Worm (Caenorhabditis elegans) whole organism, late embryonic: Measurements from ENCODE around the gene cnnm-1.

Experiments used
- C08G9.2 ChIP-seq: sonication (generic microtip); optimal IDR thresholded peaks from 2 replicates; lab custom pipeline; 2016; ENCODE audit warnings: mild to moderate bottlenecking, missing genetic modification characterization, moderate library complexity, missing compliant biosample characterization
- C38D4.7 ChIP-seq: fragments of 200-800 bp; sonication (Bioruptor generic); optimal IDR thresholded peaks from 2 replicates; lab custom pipeline; 2018; ENCODE audit warnings: mild to moderate bottlenecking, missing genetic modification characterization, moderate library complexity, missing compliant biosample characterization
- F13H6.1 ChIP-seq: sonication (generic microtip); optimal IDR thresholded peaks from 2 replicates; lab custom pipeline; 2016; ENCODE audit warnings: missing genetic modification characterization, missing compliant biosample characterization
- K02D7.2 ChIP-seq: sonication (generic microtip); optimal IDR thresholded peaks from 2 replicates; lab custom pipeline; 2017; ENCODE audit warnings: mild to moderate bottlenecking, missing genetic modification characterization, missing compliant biosample characterization
- K09A11.1 ChIP-seq: sonication (generic microtip); optimal IDR thresholded peaks from 2 replicates; lab custom pipeline; 2017; ENCODE audit warnings: antibody characterized with exemption, mild to moderate bottlenecking, missing genetic modification characterization, missing compliant biosample characterization; ENCODE audit not compliant: insufficient read depth
- Y22D7AL.16 ChIP-seq: sonication (generic microtip); optimal IDR thresholded peaks from 2 replicates; lab custom pipeline; 2016; ENCODE audit warnings: missing genetic modification characterization, missing compliant biosample characterization
- ahr-1 ChIP-seq: sonication (generic microtip); optimal IDR thresholded peaks from 2 replicates; lab custom pipeline; 2016; ENCODE audit warnings: missing genetic modification characterization, missing compliant biosample characterization
- ama-1 ChIP-seq: fragments of 150-350 bp; optimal IDR thresholded peaks from 2 replicates; lab custom pipeline; 2014
- ceh-14 ChIP-seq: sonication (generic microtip); optimal IDR thresholded peaks from 2 replicates; lab custom pipeline; 2016; ENCODE audit warnings: missing genotype, missing genetic modification characterization, missing compliant biosample characterization
- ceh-19 ChIP-seq: fragments of 200-800 bp; sonication (Bioruptor generic); optimal IDR thresholded peaks from 2 replicates; lab custom pipeline; 2018; ENCODE audit warnings: mild to moderate bottlenecking, missing genetic modification characterization, missing compliant biosample characterization
- ceh-2 ChIP-seq: sonication (generic microtip); optimal IDR thresholded peaks from 2 replicates; lab custom pipeline; 2016; ENCODE audit warnings: missing genotype, missing genetic modification characterization, missing compliant biosample characterization
- ceh-22 ChIP-seq: sonication (generic microtip); optimal IDR thresholded peaks from 2 replicates; lab custom pipeline; 2017; ENCODE audit warnings: missing biosample characterization, missing genetic modification characterization
- ceh-24 ChIP-seq: sonication (generic microtip); optimal IDR thresholded peaks from 2 replicates; lab custom pipeline; 2016; ENCODE audit warnings: mild to moderate bottlenecking, missing genetic modification characterization, missing compliant biosample characterization
- ceh-30 ChIP-seq: fragments of 150-350 bp; optimal IDR thresholded peaks from 2 replicates; lab custom pipeline; 2014; ENCODE audit warnings: missing biosample characterization, missing genetic modification characterization
- ceh-45 ChIP-seq: fragments of 200-800 bp; sonication (Bioruptor generic); IDR thresholded peaks from 2 replicates; pipeline ENCODE4 v1.3.6; 2022; ENCODE audit warnings: missing genetic modification reagents, missing genetic modification characterization, missing compliant biosample characterization
- ceh-48 ChIP-seq: sonication (generic microtip); optimal IDR thresholded peaks from 2 replicates; lab custom pipeline; 2016; ENCODE audit warnings: missing genetic modification characterization, inconsistent platforms, missing compliant biosample characterization
- ceh-9 ChIP-seq: sonication (generic microtip); optimal IDR thresholded peaks from 2 replicates; lab custom pipeline; 2016; ENCODE audit warnings: mild to moderate bottlenecking, missing genetic modification characterization, inconsistent platforms, missing compliant biosample characterization
- che-1 ChIP-seq: sonication (generic microtip); optimal IDR thresholded peaks from 2 replicates; lab custom pipeline; 2016; ENCODE audit warnings: mild to moderate bottlenecking, missing genetic modification characterization, missing compliant biosample characterization
- dve-1 ChIP-seq: sonication (generic microtip); optimal IDR thresholded peaks from 2 replicates; lab custom pipeline; 2017; ENCODE audit warnings: antibody characterized with exemption, mild to moderate bottlenecking, missing genetic modification characterization, missing compliant biosample characterization
- elt-2 ChIP-seq: sonication (generic microtip); optimal IDR thresholded peaks from 2 replicates; lab custom pipeline; 2016; ENCODE audit warnings: missing genetic modification reagents, missing genetic modification characterization, missing compliant biosample characterization
- ets-4 ChIP-seq: sonication (generic microtip); optimal IDR thresholded peaks from 2 replicates; lab custom pipeline; 2016; ENCODE audit warnings: missing genetic modification characterization, missing compliant biosample characterization
- fkh-10 ChIP-seq: fragments of 150-350 bp; optimal IDR thresholded peaks from 2 replicates; lab custom pipeline; 2014; ENCODE audit warnings: missing biosample characterization, missing genetic modification reagents, missing genetic modification characterization
- hlh-13 ChIP-seq: fragments of 200-800 bp; sonication (Bioruptor generic); optimal IDR thresholded peaks from 2 replicates; lab custom pipeline; 2018; ENCODE audit warnings: mild to moderate bottlenecking, missing genetic modification characterization, missing compliant biosample characterization
- hlh-15 ChIP-seq: sonication (generic microtip); optimal IDR thresholded peaks from 2 replicates; lab custom pipeline; 2016; ENCODE audit warnings: missing genetic modification characterization, missing compliant biosample characterization
- hlh-6 ChIP-seq: sonication (generic microtip); optimal IDR thresholded peaks from 2 replicates; lab custom pipeline; 2016; ENCODE audit warnings: missing genotype, missing genetic modification characterization, missing compliant biosample characterization
- hlh-8 ChIP-seq: sonication (generic microtip); optimal IDR thresholded peaks from 2 replicates; lab custom pipeline; 2016; ENCODE audit warnings: missing genotype, missing genetic modification characterization, missing compliant biosample characterization
- lim-6 ChIP-seq: sonication (generic microtip); optimal IDR thresholded peaks from 2 replicates; lab custom pipeline; 2016; ENCODE audit warnings: missing genetic modification characterization, missing compliant biosample characterization
- lin-11 ChIP-seq: fragments of 200-800 bp; sonication (Bioruptor generic); optimal IDR thresholded peaks from 2 replicates; lab custom pipeline; 2018; ENCODE audit warnings: mild to moderate bottlenecking, missing genetic modification characterization, missing compliant biosample characterization
- madf-2 ChIP-seq: sonication (generic microtip); optimal IDR thresholded peaks from 2 replicates; lab custom pipeline; 2017; ENCODE audit warnings: missing genetic modification characterization, missing compliant biosample characterization
- mec-3 ChIP-seq: sonication (generic microtip); optimal IDR thresholded peaks from 2 replicates; lab custom pipeline; 2016; ENCODE audit warnings: borderline replicate concordance, missing genetic modification characterization, missing compliant biosample characterization
- nhr-232 ChIP-seq: sonication (generic microtip); optimal IDR thresholded peaks from 2 replicates; lab custom pipeline; 2016; ENCODE audit warnings: missing genetic modification characterization, missing compliant biosample characterization
- odd-2 ChIP-seq: sonication (generic microtip); optimal IDR thresholded peaks from 2 replicates; lab custom pipeline; 2017; ENCODE audit warnings: antibody characterized with exemption, mild to moderate bottlenecking, missing genetic modification characterization, missing compliant biosample characterization
- pag-3 ChIP-seq: sonication (generic microtip); optimal IDR thresholded peaks from 2 replicates; lab custom pipeline; 2016; ENCODE audit warnings: missing compliant biosample characterization, missing genetic modification characterization, borderline replicate concordance
- pat-9 ChIP-seq: fragments of 200-800 bp; sonication (Bioruptor generic); optimal IDR thresholded peaks from 2 replicates; lab custom pipeline; 2018; ENCODE audit warnings: mild to moderate bottlenecking, missing genetic modification characterization, moderate library complexity, missing compliant biosample characterization
- pax-1 ChIP-seq: fragments of 150-350 bp; optimal IDR thresholded peaks from 2 replicates; lab custom pipeline; 2014; ENCODE audit warnings: missing biosample characterization, missing genetic modification characterization
- pha-2 ChIP-seq: sonication (generic microtip); optimal IDR thresholded peaks from 2 replicates; lab custom pipeline; 2017; ENCODE audit warnings: mild to moderate bottlenecking, missing genetic modification characterization, missing compliant biosample characterization
- pha-4 ChIP-seq: fragments of 150-350 bp; optimal IDR thresholded peaks from 2 replicates; lab custom pipeline; 2018; ENCODE audit warnings: missing biosample characterization, missing genetic modification reagents, missing genetic modification characterization
- pros-1 ChIP-seq: fragments of 150-350 bp; optimal IDR thresholded peaks from 2 replicates; lab custom pipeline; 2014; ENCODE audit warnings: missing biosample characterization, missing genetic modification reagents, missing genetic modification characterization
- ref-2 ChIP-seq: sonication (generic microtip); optimal IDR thresholded peaks from 2 replicates; lab custom pipeline; 2016; ENCODE audit warnings: missing genetic modification characterization, missing compliant biosample characterization
- rnt-1 ChIP-seq: sonication (generic microtip); optimal IDR thresholded peaks from 2 replicates; lab custom pipeline; 2016; ENCODE audit warnings: missing genetic modification characterization, missing compliant biosample characterization
- sdc-2 ChIP-seq: sonication (generic microtip); optimal IDR thresholded peaks from 2 replicates; lab custom pipeline; 2016; ENCODE audit warnings: missing genotype, missing genetic modification characterization, missing compliant biosample characterization
- sox-2 ChIP-seq: fragments of 200-800 bp; sonication (Bioruptor generic); IDR thresholded peaks from 2 replicates; pipeline ENCODE4 v1.3.6; 2022; ENCODE audit warnings: missing genetic modification reagents, missing genetic modification characterization, missing compliant biosample characterization
- syd-9 ChIP-seq: sonication (generic microtip); optimal IDR thresholded peaks from 2 replicates; lab custom pipeline; 2016; ENCODE audit warnings: mild to moderate bottlenecking, missing genetic modification characterization, moderate library complexity, missing compliant biosample characterization
- tbx-2 ChIP-seq: sonication (generic microtip); optimal IDR thresholded peaks from 2 replicates; lab custom pipeline; 2016; ENCODE audit warnings: missing genetic modification characterization, missing compliant biosample characterization
- tbx-7 ChIP-seq: sonication (generic microtip); optimal IDR thresholded peaks from 2 replicates; lab custom pipeline; 2016; ENCODE audit warnings: missing genotype, missing genetic modification characterization, missing compliant biosample characterization
- ttx-3 ChIP-seq: sonication (generic microtip); optimal IDR thresholded peaks from 2 replicates; lab custom pipeline; 2016; ENCODE audit warnings: missing genetic modification reagents, missing genetic modification characterization, missing compliant biosample characterization
- unc-3 ChIP-seq, 2 experiments: fragments of 200-800 bp in 1 of 2; sonication (Bioruptor generic) in 1 of 2; sonication (generic microtip) in 1 of 2; conservative IDR thresholded peaks in 1 of 2; optimal IDR thresholded peaks in 1 of 2; 2 replicates each; pipeline versions ENCODE4 v1.3.6 to Lab custom; 2016 to 2022; ENCODE audit warnings: missing compliant biosample characterization in 2 of 2, missing genetic modification characterization in 2 of 2, missing genetic modification reagents in 1 of 2
- unc-42 ChIP-seq: sonication (generic microtip); optimal IDR thresholded peaks from 2 replicates; lab custom pipeline; 2016; ENCODE audit warnings: missing genotype, missing genetic modification characterization, missing compliant biosample characterization
- unc-55 ChIP-seq: sonication (generic microtip); optimal IDR thresholded peaks from 2 replicates; lab custom pipeline; 2017; ENCODE audit warnings: missing biosample characterization, missing genetic modification reagents, missing genetic modification characterization
- unc-86 ChIP-seq: sonication (generic microtip); optimal IDR thresholded peaks from 2 replicates; lab custom pipeline; 2016; ENCODE audit warnings: missing genetic modification characterization, missing compliant biosample characterization
- zip-5 ChIP-seq: sonication (generic microtip); optimal IDR thresholded peaks from 2 replicates; lab custom pipeline; 2016; ENCODE audit warnings: missing genetic modification characterization, missing compliant biosample characterization

Gene cnnm-1

ce11 chrIV:17249691-17250181 lies 43.1 kb upstream of the cnnm-1 start, which contains the start of gene eelo-2 (continued):
- TF ChIP-seq ceh-30 (tag; lab: Kevin White, UChicago) (peak; percentile 99), pros-1 (tag; lab: Kevin White, UChicago) (peak; percentile 92), C38D4.7 (GFP tag; lab: Kevin White, UChicago) (no peak), fkh-10 (GFP tag; lab: Kevin White, UChicago) (peak; percentile 57), elt-2 (tag; lab: Kevin White, UChicago) (peak; percentile 72), syd-9 (tag; lab: Kevin White, UChicago) (peak; percentile 22), sdc-2 (tag; lab: Kevin White, UChicago) (peak; percentile 46), hlh-8 (peak; percentile 20), rnt-1 (tag; lab: Kevin White, UChicago) (peak; percentile 68), K02D7.2 (no peak), zip-5 (tag; lab: Kevin White, UChicago) (no peak), hlh-6 (tag; lab: Kevin White, UChicago) (no peak), pax-1 (peak; percentile 61), ets-4 (peak; percentile 69), tbx-7 (tag; lab: Kevin White, UChicago) (no peak), lin-11 (no peak), hlh-13 (GFP tag; lab: Kevin White, UChicago) (no peak), sox-2 (GFP tag; lab: Robert Waterston, UW) (0 out of 2 replicates have a peak, but pooled peaks have one; percentile 34), mec-3 (tag; lab: Kevin White, UChicago) (no peak), C08G9.2 (tag; lab: Kevin White, UChicago) (peak; percentile 46), ahr-1 (peak; percentile 2), ceh-24 (no peak), ttx-3 (tag; lab: Kevin White, UChicago) (peak; percentile 6), ama-1 (lab: Kevin White, UChicago) (no peak), lim-6 (tag; lab: Kevin White, UChicago) (peak; percentile 47), unc-3 (GFP tag; conservative IDR thresholded peaks at IDR 0.05; lab: Robert Waterston, UW) (peak; percentile 37; the same call in 1 of the 2 replicates), unc-3 (tag; optimal IDR thresholded peaks at IDR 0.05; lab: Kevin White, UChicago) (peak; percentile 30), pag-3 (tag; lab: Kevin White, UChicago) (no peak), ceh-19 (GFP tag; lab: Kevin White, UChicago) (peak; percentile 6), tbx-2 (tag; lab: Kevin White, UChicago) (peak; percentile 87), madf-2 (tag; lab: Kevin White, UChicago) (peak; percentile 33), pha-4 (tag; lab: Kevin White, UChicago) (no peak), unc-55 (GFP tag; lab: Kevin White, UChicago) (peak; percentile 83), ceh-48 (tag; lab: Kevin White, UChicago) (peak; percentile 50), unc-42 (tag; lab: Kevin White, UChicago) (peak; percentile 89), dve-1 (tag; lab: Kevin White, UChicago) (peak; percentile 88), che-1 (tag; lab: Kevin White, UChicago) (no peak), hlh-15 (no peak), pha-2 (tag; lab: Kevin White, UChicago) (no peak), ceh-45 (no peak), ceh-22 (tag; lab: Kevin White, UChicago) (no peak), F13H6.1 (tag; lab: Kevin White, UChicago) (peak; percentile 35), unc-86 (tag; lab: Kevin White, UChicago) (peak; percentile 63), ceh-14 (tag; lab: Kevin White, UChicago) (peak; percentile 49), pat-9 (tag; lab: Kevin White, UChicago) (peak; percentile 51), K09A11.1 (tag; lab: Kevin White, UChicago) (peak; percentile 40), nhr-232 (tag; lab: Kevin White, UChicago) (no peak), Y22D7AL.16 (peak; percentile 10), odd-2 (tag; lab: Kevin White, UChicago) (no peak), ref-2 (tag; lab: Kevin White, UChicago) (peak; percentile 82), ceh-9 (no peak), ceh-2 (tag; lab: Kevin White, UChicago) (peak; percentile 49)
